Fruit fly (Drosophila melanogaster) whole organism, embryonic: Measurements from ENCODE around the gene CG17029.

Source experiments
- Awh ChIP-seq: fragments of 200-800 bp; sonication (Bioruptor generic); IDR thresholded peaks from 2 replicates; pipeline ENCODE4, ENCODE4 v1.3.6; 2022; ENCODE audit warnings: missing biosample characterization, missing genetic modification characterization
- CG10147 ChIP-seq: fragments of 200-800 bp; sonication (Bioruptor generic); optimal IDR thresholded peaks from 2 replicates; lab custom pipeline; 2019; ENCODE audit warnings: missing biosample characterization, mild to moderate bottlenecking, missing genetic modification characterization, moderate library complexity
- CG12391 ChIP-seq: fragments of 200-800 bp; sonication (Bioruptor generic); optimal IDR thresholded peaks from 3 replicates; lab custom pipeline; 2018; ENCODE audit warnings: missing biosample characterization, mild to moderate bottlenecking, missing genetic modification characterization, moderate library complexity
- CG12744 ChIP-seq: fragments of 200-800 bp; sonication (Bioruptor generic); optimal IDR thresholded peaks from 2 replicates; lab custom pipeline; 2016; ENCODE audit warnings: missing biosample characterization, missing genetic modification characterization
- CG13775 ChIP-seq: fragments of 200-800 bp; sonication (Bioruptor generic); optimal IDR thresholded peaks from 3 replicates; lab custom pipeline; 2017; ENCODE audit warnings: missing biosample characterization, mild to moderate bottlenecking, missing genetic modification characterization
- CG14441 ChIP-seq: fragments of 200-800 bp; sonication (Bioruptor generic); IDR thresholded peaks from 2 replicates; pipeline ENCODE4 v1.3.6; 2022; ENCODE audit warnings: missing biosample characterization, missing genetic modification characterization
- CG14710 ChIP-seq: fragments of 200-800 bp; sonication (Bioruptor generic); optimal IDR thresholded peaks from 3 replicates; lab custom pipeline; 2019; ENCODE audit warnings: missing biosample characterization, mild to moderate bottlenecking, missing genetic modification characterization, moderate library complexity
- CG17361 ChIP-seq: fragments of 200-800 bp; sonication (Bioruptor generic); IDR thresholded peaks from 3 replicates; pipeline ENCODE4 v1.3.6; 2022; ENCODE audit warnings: missing biosample characterization, missing genetic modification characterization
- CG17568 ChIP-seq: fragments of 200-800 bp; sonication (Bioruptor generic); optimal IDR thresholded peaks from 2 replicates; lab custom pipeline; 2018; ENCODE audit warnings: missing biosample characterization, mild to moderate bottlenecking, missing genetic modification characterization, moderate library complexity
- CG1832 ChIP-seq: fragments of 200-800 bp; sonication (Bioruptor generic); optimal IDR thresholded peaks from 2 replicates; lab custom pipeline; 2017; ENCODE audit warnings: missing biosample characterization, mild to moderate bottlenecking, missing genetic modification characterization, inconsistent platforms
- CG3281 ChIP-seq: fragments of 200-800 bp; sonication (Bioruptor generic); optimal IDR thresholded peaks from 3 replicates; lab custom pipeline; 2017; ENCODE audit warnings: missing biosample characterization, mild to moderate bottlenecking, missing genetic modification characterization
- CG4360 ChIP-seq: fragments of 200-800 bp; sonication (Bioruptor generic); IDR thresholded peaks from 2 replicates; pipeline ENCODE4 v1.3.6; 2022; ENCODE audit warnings: missing biosample characterization, missing genetic modification characterization
- CG4820 ChIP-seq: fragments of 200-800 bp; sonication (Bioruptor generic); optimal IDR thresholded peaks from 3 replicates; lab custom pipeline; 2016; ENCODE audit warnings: missing biosample characterization, missing genetic modification characterization
- CG5953 ChIP-seq: fragments of 200-800 bp; sonication (Bioruptor generic); IDR thresholded peaks from 2 replicates; pipeline ENCODE4 v1.3.6; 2022; ENCODE audit warnings: missing biosample characterization, missing genetic modification characterization
- CG8281 ChIP-seq: fragments of 200-800 bp; sonication (Bioruptor generic); optimal IDR thresholded peaks from 2 replicates; lab custom pipeline; 2018; ENCODE audit warnings: missing biosample characterization, mild to moderate bottlenecking, missing genetic modification characterization, moderate library complexity
- CG8290 ChIP-seq, 3 experiments: fragments of 200-800 bp; sonication (Bioruptor generic); optimal IDR thresholded peaks; 2 replicates each; lab custom pipeline; 2016 to 2019; ENCODE audit warnings: missing biosample characterization in 3 of 3, missing genetic modification characterization in 3 of 3, mild to moderate bottlenecking in 2 of 3, moderate library complexity in 1 of 3
- Dll ChIP-seq: fragments of 200-800 bp; sonication (Bioruptor generic); IDR thresholded peaks from 4 replicates; pipeline ENCODE4 v1.3.6; 2022; ENCODE audit warnings: missing biosample characterization, missing genetic modification characterization; ENCODE audit not compliant: partially characterized antibody
- Dp ChIP-seq: fragments of 200-800 bp; sonication (Bioruptor generic); optimal IDR thresholded peaks from 2 replicates; lab custom pipeline; 2018; ENCODE audit warnings: missing biosample characterization, mild to moderate bottlenecking, missing genetic modification characterization, moderate library complexity
- Elba2 ChIP-seq: fragments of 200-800 bp; sonication (Bioruptor generic); optimal IDR thresholded peaks from 3 replicates; lab custom pipeline; 2016; ENCODE audit warnings: missing biosample characterization, missing genetic modification characterization
- HmgD ChIP-seq: fragments of 200-800 bp; sonication (Bioruptor generic); optimal IDR thresholded peaks from 3 replicates; lab custom pipeline; 2016; ENCODE audit warnings: missing biosample characterization, missing genetic modification characterization
- Lhr ChIP-seq: fragments of 200-800 bp; sonication (Bioruptor generic); optimal IDR thresholded peaks from 3 replicates; lab custom pipeline; 2017; ENCODE audit warnings: mild to moderate bottlenecking, missing biosample characterization, missing genetic modification reagents, missing genetic modification characterization
- Ravus ChIP-seq: fragments of 200-800 bp; sonication (Bioruptor generic); IDR thresholded peaks from 2 replicates; pipeline ENCODE4 v1.3.6; 2022; ENCODE audit warnings: missing biosample characterization, missing genetic modification characterization
- Rx ChIP-seq: fragments of 200-800 bp; sonication (Bioruptor generic); IDR thresholded peaks from 2 replicates; pipeline ENCODE4 v1.3.6; 2022; ENCODE audit warnings: missing biosample characterization, missing genetic modification characterization
- Sox100B ChIP-seq: fragments of 200-800 bp; sonication (Bioruptor generic); optimal IDR thresholded peaks from 3 replicates; lab custom pipeline; 2018; ENCODE audit warnings: missing biosample characterization, mild to moderate bottlenecking, missing genetic modification characterization
- Trl ChIP-seq, 3 experiments: fragments of >200 bp in 2 of 3; fragments of 200-800 bp in 1 of 3; sonication (Bioruptor generic) in 1 of 3; optimal IDR thresholded peaks; 2 replicates in 1 of 3; 3 replicates in 2 of 3; lab custom pipeline; 2016 to 2017; ENCODE audit warnings: missing biosample characterization in 1 of 3, missing genetic modification characterization in 1 of 3
- ara ChIP-seq: fragments of 200-800 bp; sonication (Bioruptor generic); IDR thresholded peaks from 2 replicates; pipeline ENCODE4 v1.3.6; 2022; ENCODE audit warnings: missing biosample characterization, missing genetic modification characterization
- az2 ChIP-seq: fragments of 200-800 bp; sonication (Bioruptor generic); optimal IDR thresholded peaks from 3 replicates; lab custom pipeline; 2016; ENCODE audit warnings: missing biosample characterization, missing genetic modification characterization
- bbx ChIP-seq: fragments of 200-800 bp; sonication (Bioruptor generic); IDR thresholded peaks from 2 replicates; pipeline ENCODE4 v1.3.6; 2022; ENCODE audit warnings: missing biosample characterization, missing genetic modification characterization; ENCODE audit not compliant: partially characterized antibody
- bcd ChIP-seq: fragments of 200-800 bp; sonication (Bioruptor generic); optimal IDR thresholded peaks from 2 replicates; lab custom pipeline; 2017; ENCODE audit warnings: missing biosample characterization, mild to moderate bottlenecking, missing genetic modification characterization
- cato ChIP-seq: fragments of 200-800 bp; sonication (Bioruptor generic); optimal IDR thresholded peaks from 2 replicates; lab custom pipeline; 2016; ENCODE audit warnings: missing biosample characterization, missing genetic modification characterization, borderline replicate concordance
- cg ChIP-seq: fragments of 200-800 bp; sonication (Bioruptor generic); optimal IDR thresholded peaks from 3 replicates; lab custom pipeline; 2019; ENCODE audit warnings: missing biosample characterization, mild to moderate bottlenecking, missing genetic modification characterization, moderate library complexity
- chinmo ChIP-seq: fragments of 200-800 bp; sonication (Bioruptor generic); IDR thresholded peaks from 4 replicates; pipeline ENCODE4 v1.3.6; 2022; ENCODE audit warnings: missing biosample characterization, missing genetic modification characterization; ENCODE audit not compliant: partially characterized antibody
- dati ChIP-seq: fragments of 200-800 bp; sonication (Bioruptor generic); IDR thresholded peaks from 2 replicates; pipeline ENCODE4 v1.3.6; 2022; ENCODE audit warnings: missing biosample characterization, missing genetic modification characterization
- dmrt99B ChIP-seq: fragments of 200-800 bp; sonication (Bioruptor generic); optimal IDR thresholded peaks from 2 replicates; lab custom pipeline; 2018; ENCODE audit warnings: missing biosample characterization, mild to moderate bottlenecking, missing genetic modification characterization, moderate library complexity
- ftz-f1 ChIP-seq: fragments of 200-800 bp; sonication (Bioruptor generic); optimal IDR thresholded peaks from 2 replicates; lab custom pipeline; 2016; ENCODE audit warnings: missing biosample characterization, missing genetic modification characterization
- gcm ChIP-seq: fragments of 200-800 bp; sonication (Bioruptor generic); optimal IDR thresholded peaks from 2 replicates; lab custom pipeline; 2019; ENCODE audit warnings: missing biosample characterization, mild to moderate bottlenecking, missing genetic modification characterization, moderate library complexity
- h ChIP-seq: fragments of >200 bp; optimal IDR thresholded peaks from 2 replicates; lab custom pipeline; 2017
- her ChIP-seq: fragments of 200-800 bp; sonication (Bioruptor generic); optimal IDR thresholded peaks from 2 replicates; lab custom pipeline; 2016; ENCODE audit warnings: missing biosample characterization, missing genetic modification characterization
- hth ChIP-seq: fragments of >200 bp; optimal IDR thresholded peaks from 2 replicates; lab custom pipeline; 2017; ENCODE audit warnings: inconsistent platforms
- jumu ChIP-seq: fragments of 200-800 bp; sonication (Bioruptor generic); optimal IDR thresholded peaks from 3 replicates; lab custom pipeline; 2016; ENCODE audit warnings: missing biosample characterization, missing genetic modification characterization
- kah ChIP-seq: fragments of 200-800 bp; sonication (Bioruptor generic); optimal IDR thresholded peaks from 2 replicates; lab custom pipeline; 2018; ENCODE audit warnings: missing biosample characterization, mild to moderate bottlenecking, missing genetic modification characterization
- lmd ChIP-seq: fragments of 200-800 bp; sonication (Bioruptor generic); IDR thresholded peaks from 2 replicates; pipeline ENCODE4 v1.3.6; 2022; ENCODE audit warnings: missing biosample characterization, missing genetic modification characterization
- mld ChIP-seq: fragments of 200-800 bp; sonication (Bioruptor generic); IDR thresholded peaks from 3 replicates; pipeline ENCODE4 v1.3.6; 2022; ENCODE audit warnings: missing biosample characterization, missing genetic modification characterization; ENCODE audit not compliant: partially characterized antibody
- pfk ChIP-seq: fragments of 200-800 bp; sonication (Bioruptor generic); optimal IDR thresholded peaks from 2 replicates; lab custom pipeline; 2018; ENCODE audit warnings: missing biosample characterization, mild to moderate bottlenecking, missing genetic modification characterization, moderate library complexity
- pita ChIP-seq: fragments of 200-800 bp; sonication (Bioruptor generic); optimal IDR thresholded peaks from 2 replicates; lab custom pipeline; 2017; ENCODE audit warnings: missing biosample characterization, mild to moderate bottlenecking, missing genetic modification characterization
- sd ChIP-seq: fragments of 200-800 bp; sonication (Bioruptor generic); optimal IDR thresholded peaks from 3 replicates; lab custom pipeline; 2018; ENCODE audit warnings: missing biosample characterization, mild to moderate bottlenecking, missing genetic modification characterization, moderate library complexity
- sob ChIP-seq: fragments of 200-800 bp; sonication (Bioruptor generic); IDR thresholded peaks from 2 replicates; pipeline ENCODE4 v1.3.6; 2022; ENCODE audit warnings: missing biosample characterization, missing genetic modification characterization
- tgo ChIP-seq: fragments of 200-800 bp; sonication (Bioruptor generic); IDR thresholded peaks from 3 replicates; pipeline ENCODE4 v1.3.6; 2022; ENCODE audit warnings: missing biosample characterization, missing genetic modification characterization
- yki ChIP-seq: fragments of >200 bp; optimal IDR thresholded peaks from 3 replicates; lab custom pipeline; 2018
- zfh2 ChIP-seq: fragments of 200-800 bp; sonication (Bioruptor generic); optimal IDR thresholded peaks from 2 replicates; lab custom pipeline; 2016; ENCODE audit warnings: missing biosample characterization, missing genetic modification characterization

Gene CG17029

dm6 chr3L:15954784-15955427, 21.8 kb upstream of the CG17029 start, which contains the start of the genes Pka-C3 and GXIVsPLA2 (continued):
- TF ChIP-seq ara (no peak), ftz-f1 (GFP tag; lab: Kevin White, UChicago) (no peak), Elba2 (GFP tag; lab: Kevin White, UChicago) (no peak), dmrt99B (no peak), dati (GFP tag; lab: Robert Waterston, UW) (no peak), Lhr (GFP tag; lab: Kevin White, UChicago) (peak; percentile 72), CG4360 (GFP tag; lab: Robert Waterston, UW) (no peak), CG8281 (tag; lab: Kevin White, UChicago) (no peak), CG14710 (tag; lab: Kevin White, UChicago) (peak; percentile 56), Trl (optimal IDR thresholded peaks at IDR 0.05; lab: Kevin White, UChicago) (no peak), Trl (GFP tag; optimal IDR thresholded peaks at IDR 0.05; lab: Kevin White, UChicago) (no peak), bcd (GFP tag; lab: Kevin White, UChicago) (no peak), Awh (GFP tag; lab: Robert Waterston, UW) (no peak), jumu (no peak), CG4820 (no peak), Dp (peak; percentile 88), CG14441 (GFP tag; lab: Robert Waterston, UW) (no peak), hth (lab: Kevin White, UChicago) (no peak), kah (GFP tag; lab: Kevin White, UChicago) (no peak), CG13775 (no peak), zfh2 (GFP tag; lab: Kevin White, UChicago) (no peak), HmgD (no peak), CG1832 (no peak), yki (no peak), CG5953 (no peak), tgo (GFP tag; lab: Robert Waterston, UW) (no peak), cato (no peak), CG12744 (no peak), gcm (GFP tag; lab: Kevin White, UChicago) (no peak), sd (tag; lab: Kevin White, UChicago) (peak; percentile 77), CG8290 (GFP tag; optimal IDR thresholded peaks at IDR 0.05; lab: Kevin White, UChicago) (no peak), CG8290 (tag; optimal IDR thresholded peaks at IDR 0.05; lab: Kevin White, UChicago) (no peak), her (no peak), h (lab: Kevin White, UChicago) (no peak), chinmo (no peak), CG12391 (tag; lab: Kevin White, UChicago) (peak; percentile 39), cg (GFP tag; lab: Kevin White, UChicago) (peak; percentile 62), lmd (GFP tag; lab: Robert Waterston, UW) (no peak), CG17361 (GFP tag; lab: Robert Waterston, UW) (peak; percentile 55; the same call in 2 of the 3 replicates), Dll (GFP tag; lab: Robert Waterston, UW) (0 out of 4 replicates have a peak, but pooled peaks have one; percentile 18), CG3281 (GFP tag; lab: Kevin White, UChicago) (no peak), bbx (GFP tag; lab: Robert Waterston, UW) (no peak), Sox100B (GFP tag; lab: Kevin White, UChicago) (peak; percentile 24), CG17568 (GFP tag; lab: Kevin White, UChicago) (no peak), az2 (GFP tag; lab: Kevin White, UChicago) (no peak), Rx (GFP tag; lab: Robert Waterston, UW) (no peak), sob (GFP tag; lab: Robert Waterston, UW) (no peak), pfk (GFP tag; lab: Kevin White, UChicago) (no peak), Ravus (no peak), pita (peak; percentile 29), mld (GFP tag; lab: Robert Waterston, UW) (no peak), CG10147 (GFP tag; lab: Kevin White, UChicago) (no peak)
